Fruit fly (Drosophila melanogaster): ENCODE measurements around the gene Tsp96F.

dm6 chr3R:25906722-25907121 is 25.5 kb upstream of the Tsp96F start, which contains the start of gene kumpel:
- TF ChIP-seq Eip78C (GFP tag) (no peak), CG4318 (GFP tag; optimal IDR thresholded peaks at IDR 0.05) (no peak), CG6276 (GFP tag; optimal IDR thresholded peaks at IDR 0.05) (no peak), CG11762 (GFP tag; optimal IDR thresholded peaks at IDR 0.05; ENCODE audit: insufficient read depth) (no peak), Hr39 (GFP tag; optimal IDR thresholded peaks at IDR 0.05) (no peak), cyc (GFP tag; optimal IDR thresholded peaks at IDR 0.05) (no peak), lz (GFP tag; optimal IDR thresholded peaks at IDR 0.05) (no peak), fd85E (GFP tag; optimal IDR thresholded peaks at IDR 0.05) (no peak), acj6 (GFP tag; optimal IDR thresholded peaks at IDR 0.05) (no peak), CG11902 (GFP tag; optimal IDR thresholded peaks at IDR 0.05) (no peak), Gug (GFP tag; IDR thresholded peaks at IDR 0.05) (no peak), vri (GFP tag; optimal IDR thresholded peaks at IDR 0.05) (no peak)
